Worm (Caenorhabditis elegans): ENCODE results near the gene bath-39.

bath-39 gene

DNA sequence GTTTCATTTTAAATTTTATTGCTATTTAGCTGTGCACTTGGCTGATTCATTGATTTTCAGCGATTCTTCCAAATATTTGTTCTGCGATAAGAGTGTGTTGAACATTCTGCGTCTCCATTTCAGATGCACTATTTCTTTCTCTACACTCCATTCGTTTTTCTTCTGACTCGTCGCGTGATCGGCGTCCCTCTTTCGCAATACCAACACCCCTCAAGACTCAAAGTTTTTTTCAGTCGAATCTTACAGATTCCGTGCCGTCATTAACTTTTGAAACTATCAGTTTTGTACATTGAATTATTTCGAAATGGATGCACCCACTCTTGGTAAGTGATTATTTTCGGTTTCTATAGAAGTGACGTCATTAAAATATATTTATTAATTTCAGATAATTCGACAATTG, 3.7 kb downstream of the bath-39 start, which contains the start of gene frm-10 (continued):
- TF ChIP-seq mdl-1 (tag; optimal IDR thresholded peaks at IDR 0.05) (peak in 1 of 2 experiments; percentile 75), rbr-2 (tag; optimal IDR thresholded peaks at IDR 0.05) (peak; percentile 41), hlh-11 (tag; optimal IDR thresholded peaks at IDR 0.05) (peak; percentile 92), egl-27 (tag; optimal IDR thresholded peaks at IDR 0.05) (no peak), ceh-44 (GFP tag; IDR thresholded peaks at IDR 0.05) (no peak), Y105C5A.15 (GFP tag; IDR thresholded peaks at IDR 0.05) (no peak), ceh-28 (tag; optimal IDR thresholded peaks at IDR 0.05) (no peak), madf-9 (GFP tag; conservative IDR thresholded peaks at IDR 0.05) (no peak), zip-11 (GFP tag; IDR thresholded peaks at IDR 0.05) (no peak), spr-3 (GFP tag; optimal IDR thresholded peaks at IDR 0.05) (no peak), tag-97 (GFP tag; IDR thresholded peaks at IDR 0.05) (no peak), T26A8.4 (GFP tag; IDR thresholded peaks at IDR 0.05) (peak; percentile 37; the same call in 1 of the 2 replicates), mdt-29 (GFP tag; IDR thresholded peaks at IDR 0.05) (0 out of 2 replicates have a peak, but pooled peaks have one; percentile 49), fos-1 (tag; optimal IDR thresholded peaks at IDR 0.05) (no peak), T20F7.1 (GFP tag; optimal IDR thresholded peaks at IDR 0.05) (peak; percentile 80), ZK546.5 (tag; optimal IDR thresholded peaks at IDR 0.05) (no peak), D1046.2 (GFP tag; IDR thresholded peaks at IDR 0.05) (no peak), mep-1 (tag; optimal IDR thresholded peaks at IDR 0.05) (peak; percentile 83), F44E2.7 (GFP tag; IDR thresholded peaks at IDR 0.05) (no peak), saeg-2 (GFP tag; IDR thresholded peaks at IDR 0.05) (no peak), lir-3 (tag; optimal IDR thresholded peaks at IDR 0.05) (no peak), pha-4 (GFP tag; IDR thresholded peaks at IDR 0.05) (peak; percentile 55; the same call in 1 of the 2 replicates), pha-4 (tag; optimal IDR thresholded peaks at IDR 0.05) (peak; percentile 88), ceh-82 (tag; optimal IDR thresholded peaks at IDR 0.05) (no peak), F49E8.2 (tag; optimal IDR thresholded peaks at IDR 0.05; ENCODE audit: borderline replicate concordance) (no peak), lsy-2 (tag; optimal IDR thresholded peaks at IDR 0.05) (peak; percentile 55 to 67), lin-13 (GFP tag; optimal IDR thresholded peaks at IDR 0.05) (peak; percentile 58), hlh-30 (tag; optimal IDR thresholded peaks at IDR 0.05; ENCODE audit: insufficient read depth) (peak; percentile 97), tra-1 (GFP tag; IDR thresholded peaks at IDR 0.05) (0 out of 2 replicates have a peak, but pooled peaks have one; percentile 48), dmd-8 (GFP tag; IDR thresholded peaks at IDR 0.05) (no peak), ZK337.2 (GFP tag; IDR thresholded peaks at IDR 0.05) (no peak), nhr-102 (tag; optimal IDR thresholded peaks at IDR 0.05) (peak; percentile 47), attf-4 (tag; optimal IDR thresholded peaks at IDR 0.05) (no peak), lin-38 (GFP tag; IDR thresholded peaks at IDR 0.05) (no peak), arid-1 (GFP tag; conservative IDR thresholded peaks at IDR 0.05) (0 out of 2 replicates have a peak, but pooled peaks have one; percentile 28), nhr-28 (tag; optimal IDR thresholded peaks at IDR 0.05) (peak; percentile 94), nhr-6 (tag; optimal IDR thresholded peaks at IDR 0.05) (peak; percentile 88), unc-130 (GFP tag; optimal IDR thresholded peaks at IDR 0.05) (no peak), nhr-48 (tag; optimal IDR thresholded peaks at IDR 0.05) (peak; percentile 77), lin-1 (GFP tag; IDR thresholded peaks at IDR 0.05) (peak; percentile 69; the same call in 1 of the 2 replicates), zfp-2 (tag; optimal IDR thresholded peaks at IDR 0.05) (no peak), nhr-42 (GFP tag; IDR thresholded peaks at IDR 0.05) (no peak), snpc-4 (tag; optimal IDR thresholded peaks at IDR 0.05) (no peak), dve-1 (tag; optimal IDR thresholded peaks at IDR 0.05; ENCODE audit: insufficient read depth) (peak; percentile 93)
